Fruit fly (Drosophila melanogaster) whole organism, larva: ENCODE data around the gene Plc21C.

Source experiments
- noc ChIP-seq: fragments of 200-800 bp; sonication (Bioruptor generic); optimal IDR thresholded peaks from 3 replicates; lab custom pipeline; 2019; ENCODE audit warnings: missing biosample characterization, mild to moderate bottlenecking, missing genetic modification characterization, moderate library complexity

Plc21C gene

dm6 chr2L:294452-295362 lies 11.0 kb upstream of the Plc21C start, which contains the start of the genes U2af38 and Stip1:
Gene U2af38 (minus strand): TSS chr2L:294681.
Gene Stip1 (plus strand): TSS chr2L:295122.
- TF ChIP-seq noc (tag; lab: Kevin White, UChicago) = no peak

DNA sequence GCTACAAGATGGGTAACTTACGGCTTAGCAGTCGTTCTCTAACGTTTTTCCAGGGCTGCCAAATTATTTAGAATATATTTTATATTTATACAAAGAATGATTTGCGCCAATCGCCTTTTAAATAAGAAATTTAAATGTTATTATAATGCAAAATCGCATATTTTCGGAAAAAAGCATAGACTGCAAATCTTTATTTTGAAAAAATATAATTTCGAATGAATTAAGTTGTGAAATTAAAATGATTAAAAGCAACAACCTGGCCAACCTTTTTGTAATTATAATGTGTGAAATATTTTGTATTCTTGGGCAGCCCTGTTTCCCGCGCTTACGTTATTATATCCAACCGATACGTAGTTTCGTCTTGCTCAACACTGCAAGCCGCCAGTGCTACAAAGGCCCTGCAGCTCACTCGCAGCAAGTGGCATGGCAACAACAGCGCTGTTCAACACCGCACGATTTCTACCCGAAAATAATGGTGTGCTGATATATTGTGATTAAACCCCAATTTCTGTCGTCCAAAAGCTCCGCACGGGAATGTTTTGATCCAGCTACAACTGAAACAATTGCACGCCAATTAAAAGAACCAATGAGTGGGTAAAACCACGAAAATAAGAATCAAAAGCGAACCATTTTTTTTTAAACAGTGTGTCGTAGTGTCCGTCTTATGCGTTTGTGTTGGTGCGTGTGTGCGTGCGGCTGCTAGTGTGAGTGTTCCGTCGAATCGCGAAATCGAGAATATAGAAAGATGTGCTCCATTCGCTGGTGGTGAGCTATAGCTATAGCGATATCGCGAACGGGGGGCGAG lies 8.1 kb upstream of the Plc21C start, which contains the start of gene Pi3K21B:
Gene Pi3K21B (plus strand): TSS at position 401 of the 805 bp plus-strand sequence.
- peak; percentile 90 for TF ChIP-seq noc (tag; lab: Kevin White, UChicago)

DNA sequence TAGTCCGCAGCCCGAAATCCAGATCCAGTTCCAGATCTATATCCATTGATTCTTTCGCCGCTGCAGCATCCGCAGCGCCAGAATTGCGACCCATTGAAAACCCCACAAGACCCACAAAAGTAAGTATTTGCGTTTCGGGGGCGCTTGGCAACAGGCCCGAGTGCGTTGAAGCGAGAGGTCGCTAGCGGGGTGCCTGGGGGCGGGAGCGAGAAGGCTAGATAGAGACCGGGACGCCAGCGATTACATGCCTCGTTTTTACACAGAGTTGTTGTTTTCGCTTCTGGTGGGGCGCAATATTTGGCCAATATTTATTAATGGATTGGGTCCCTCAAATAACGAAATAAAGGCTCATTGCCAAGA lies 7.5 kb upstream of the Plc21C start:
- no peak for TF ChIP-seq noc (tag; lab: Kevin White, UChicago)

DNA sequence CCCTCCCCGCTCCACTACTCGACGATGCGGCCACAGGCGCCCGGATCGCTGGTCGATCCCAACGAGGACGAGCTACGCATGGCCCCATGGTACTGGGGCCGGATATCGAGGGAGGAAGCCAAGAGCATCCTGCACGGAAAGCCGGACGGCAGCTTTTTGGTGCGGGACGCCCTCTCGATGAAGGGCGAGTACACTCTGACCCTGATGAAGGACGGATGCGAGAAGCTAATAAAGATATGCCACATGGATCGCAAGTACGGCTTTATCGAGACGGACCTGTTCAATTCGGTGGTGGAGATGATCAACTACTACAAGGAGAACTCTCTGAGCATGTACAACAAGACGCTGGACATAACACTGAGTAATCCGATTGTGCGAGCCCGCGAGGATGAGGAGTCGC lies 6.7 kb upstream of the Plc21C start:
- TF ChIP-seq noc (tag; lab: Kevin White, UChicago) = no peak

DNA sequence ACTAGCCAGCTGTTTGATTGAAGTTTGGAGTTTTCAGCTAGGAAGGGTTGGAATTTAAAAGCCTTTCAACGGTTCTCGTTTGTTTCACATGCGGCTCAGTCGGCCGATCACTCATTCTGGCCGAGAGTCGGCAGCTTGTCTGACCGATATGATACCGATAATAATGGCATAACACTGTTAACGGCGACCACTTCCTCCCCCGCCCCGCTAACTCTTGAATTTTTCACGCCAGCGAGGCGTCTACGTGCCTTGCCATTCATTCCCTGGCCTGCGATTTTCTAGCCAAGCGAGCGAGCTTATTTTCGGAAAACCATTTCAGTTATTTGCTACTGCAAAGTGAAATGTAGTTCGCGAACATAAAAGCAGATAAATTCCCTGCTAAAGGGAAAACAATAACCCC lies 5.7 kb upstream of the Plc21C start:
- TF ChIP-seq noc (tag; lab: Kevin White, UChicago) = no peak

- peak; percentile 66 for TF ChIP-seq noc (tag; lab: Kevin White, UChicago)
Observed at dm6 chr2L:300877-301706, 4.6 kb upstream of the Plc21C start.

dm6 chr2L:303306-303962 lies 2.3 kb upstream of the Plc21C start:
- no peak for TF ChIP-seq noc (tag; lab: Kevin White, UChicago)

DNA sequence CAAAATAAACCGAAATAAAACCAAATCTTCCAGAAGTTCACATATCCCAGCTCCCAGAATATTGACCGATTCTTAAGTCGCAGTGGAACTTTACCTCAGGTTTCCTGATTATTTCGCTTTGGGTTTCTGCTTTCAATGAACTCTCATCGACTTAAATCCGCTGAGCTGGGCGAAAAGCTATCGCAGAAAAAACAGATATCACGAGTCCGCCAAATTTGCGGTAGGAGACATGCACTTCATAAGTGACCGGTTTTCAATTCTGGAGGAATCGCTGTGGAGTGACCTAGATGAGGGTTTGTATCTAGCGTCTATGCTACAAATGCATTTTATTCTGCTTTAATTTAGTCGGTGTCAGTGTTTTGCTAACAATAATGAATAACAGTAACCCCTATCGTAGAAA lies 537 bp upstream of the Plc21C start:
- TF ChIP-seq noc (tag; lab: Kevin White, UChicago) = no peak

DNA sequence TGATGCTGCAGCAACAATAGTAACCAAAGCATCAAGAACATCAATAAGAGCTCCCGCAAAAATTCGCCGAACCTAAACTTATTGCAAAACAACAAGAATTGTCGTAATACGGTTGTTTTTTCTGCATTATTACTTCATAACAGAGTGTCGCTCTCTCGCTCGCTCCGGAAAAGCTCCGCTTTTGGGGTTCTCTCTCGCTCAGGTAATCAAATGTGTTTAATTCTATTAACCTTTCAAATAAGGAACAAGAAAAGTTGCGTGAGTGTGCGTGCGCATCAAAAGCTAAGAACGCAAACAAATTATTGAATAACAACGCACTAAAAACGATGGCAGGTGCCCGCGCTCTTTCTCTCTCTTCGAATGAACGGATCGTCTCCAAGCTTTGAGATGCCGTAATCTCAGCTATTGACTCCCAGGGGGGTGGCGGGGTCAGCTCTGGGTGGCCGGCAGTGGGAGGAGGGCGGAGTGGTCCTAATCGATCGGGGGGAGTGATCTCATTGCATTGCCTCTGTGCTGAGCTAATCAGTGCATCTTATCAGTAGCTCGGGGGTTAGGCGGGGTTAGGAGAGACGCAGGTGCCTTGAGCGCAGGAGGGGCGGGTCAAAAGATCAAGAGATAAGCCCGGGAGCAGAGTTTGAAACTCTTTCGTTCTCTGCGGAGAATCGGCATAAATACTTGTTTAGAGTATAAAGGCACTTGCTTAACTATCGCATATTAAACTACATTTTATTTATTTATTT lies 623 bp downstream of the Plc21C start:
- TF ChIP-seq noc (tag; lab: Kevin White, UChicago) = no peak

DNA sequence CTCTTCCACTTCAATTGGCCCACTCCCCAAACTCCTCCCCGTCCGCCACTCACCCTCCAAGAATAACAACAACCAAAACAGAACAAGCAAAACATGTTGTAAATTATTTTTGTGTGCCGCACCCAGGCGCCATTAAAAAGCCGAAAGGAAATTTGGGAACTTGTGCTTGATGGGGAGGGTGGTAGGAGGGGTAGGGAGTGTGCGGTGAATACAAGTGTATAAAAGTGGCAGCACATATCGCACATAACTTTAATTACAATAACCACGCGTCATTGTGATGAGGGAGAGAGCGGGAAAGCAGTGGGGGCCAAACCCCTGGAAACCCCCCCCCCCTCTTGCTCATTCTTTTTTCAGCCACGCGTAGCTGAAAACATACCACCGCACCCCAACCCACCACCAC lies 1.4 kb downstream of the Plc21C start:
- no peak for TF ChIP-seq noc (tag; lab: Kevin White, UChicago)

- TF ChIP-seq noc (tag; lab: Kevin White, UChicago) = no peak
Observed at dm6 chr2L:308194-308706, 2.5 kb downstream of the Plc21C start.

- peak; percentile 10 for TF ChIP-seq noc (tag; lab: Kevin White, UChicago)
Observed at dm6 chr2L:309177-309576, 3.4 kb downstream of the Plc21C start.

- TF ChIP-seq noc (tag; lab: Kevin White, UChicago) = no peak
Observed at dm6 chr2L:309812-310431, 4.2 kb downstream of the Plc21C start.

- no peak for TF ChIP-seq noc (tag; lab: Kevin White, UChicago)
Observed at dm6 chr2L:319159-319558, 13.4 kb downstream of the Plc21C start, which contains the start of gene CG11912. Gene CG11912 (minus strand): TSS chr2L:319259.
